Worm (Caenorhabditis elegans) whole organism, young adult: ENCODE measurements around the gene rmif-2.

Experiments used
- B0035.1 ChIP-seq: sonication (generic microtip); optimal IDR thresholded peaks from 2 replicates; lab custom pipeline; 2016; ENCODE audit warnings: missing genetic modification characterization, mild to moderate bottlenecking, missing compliant biosample characterization, missing genotype, missing genetic modification reagents
- F22D6.2 ChIP-seq: sonication (generic microtip); optimal IDR thresholded peaks from 2 replicates; lab custom pipeline; 2016; ENCODE audit warnings: mild to moderate bottlenecking, missing genetic modification characterization, missing compliant biosample characterization
- F23B12.7 ChIP-seq: sonication (generic microtip); optimal IDR thresholded peaks from 2 replicates; lab custom pipeline; 2017; ENCODE audit warnings: missing genetic modification characterization, mild to moderate bottlenecking, missing compliant biosample characterization, antibody characterized with exemption, moderate library complexity; ENCODE audit not compliant: insufficient read depth
- F33H1.4 ChIP-seq: fragments of 200-800 bp; sonication (Bioruptor generic); IDR thresholded peaks from 2 replicates; pipeline ENCODE4 v1.3.6; 2022; ENCODE audit warnings: missing genetic modification reagents, missing genetic modification characterization, missing compliant biosample characterization
- F52B5.7 ChIP-seq: sonication (generic microtip); optimal IDR thresholded peaks from 2 replicates; lab custom pipeline; 2016; ENCODE audit warnings: mild to moderate bottlenecking, missing genetic modification characterization, missing compliant biosample characterization
- F55B11.4 ChIP-seq: sonication (generic microtip); optimal IDR thresholded peaks from 2 replicates; lab custom pipeline; 2016; ENCODE audit warnings: missing compliant biosample characterization, missing genetic modification characterization, borderline replicate concordance; ENCODE audit not compliant: insufficient read depth
- F57A8.1 ChIP-seq: fragments of 200-800 bp; sonication (Bioruptor generic); optimal IDR thresholded peaks from 2 replicates; lab custom pipeline; 2018; ENCODE audit warnings: mild to moderate bottlenecking, missing genetic modification characterization, moderate library complexity, missing compliant biosample characterization
- Y53F4B.3 ChIP-seq: fragments of 200-800 bp; sonication (Bioruptor generic); IDR thresholded peaks from 2 replicates; pipeline ENCODE4 v1.3.6; 2022; ENCODE audit warnings: missing genetic modification reagents, missing genetic modification characterization, missing compliant biosample characterization
- Y53G8AR.9 ChIP-seq: fragments of 200-800 bp; sonication (Bioruptor generic); conservative IDR thresholded peaks from 2 replicates; pipeline ENCODE4 v1.3.6; 2022; ENCODE audit warnings: missing genetic modification reagents, missing genetic modification characterization, missing compliant biosample characterization
- Y95B8A.8 ChIP-seq: fragments of 200-800 bp; sonication (Bioruptor generic); IDR thresholded peaks from 2 replicates; pipeline ENCODE4 v1.3.6; 2022; ENCODE audit warnings: missing genetic modification reagents, missing genetic modification characterization, missing compliant biosample characterization
- ZK185.1 ChIP-seq: sonication (generic microtip); optimal IDR thresholded peaks from 2 replicates; lab custom pipeline; 2016; ENCODE audit warnings: mild to moderate bottlenecking, missing genetic modification characterization, missing compliant biosample characterization; ENCODE audit not compliant: poor library complexity, severe bottlenecking
- attf-3 ChIP-seq: fragments of 200-800 bp; sonication (Bioruptor generic); conservative IDR thresholded peaks from 2 replicates; pipeline ENCODE4 v1.3.6; 2022; ENCODE audit warnings: missing genetic modification reagents, missing genetic modification characterization, missing compliant biosample characterization
- attf-5 ChIP-seq: fragments of 200-800 bp; sonication (Bioruptor generic); optimal IDR thresholded peaks from 2 replicates; lab custom pipeline; 2018; ENCODE audit warnings: mild to moderate bottlenecking, missing genetic modification characterization, missing compliant biosample characterization
- bed-2 ChIP-seq: fragments of 200-800 bp; sonication (Bioruptor generic); IDR thresholded peaks from 2 replicates; pipeline ENCODE4 v1.3.6; 2022; ENCODE audit warnings: missing genetic modification reagents, missing genetic modification characterization, missing compliant biosample characterization
- ceh-58 ChIP-seq: fragments of 200-800 bp; sonication (Bioruptor generic); IDR thresholded peaks from 2 replicates; pipeline ENCODE4 v1.3.6; 2022; ENCODE audit warnings: missing genetic modification characterization, missing compliant biosample characterization
- dox-1 ChIP-seq: fragments of 200-800 bp; sonication (Bioruptor generic); IDR thresholded peaks from 2 replicates; pipeline ENCODE4 v1.3.6; 2022; ENCODE audit warnings: missing genetic modification reagents, missing genetic modification characterization, missing compliant biosample characterization
- dpff-1 ChIP-seq: sonication (generic microtip); optimal IDR thresholded peaks from 2 replicates; lab custom pipeline; 2017; ENCODE audit warnings: mild to moderate bottlenecking, missing genetic modification characterization, missing compliant biosample characterization
- hmg-1.2 ChIP-seq: fragments of 200-800 bp; sonication (Bioruptor generic); IDR thresholded peaks from 2 replicates; pipeline ENCODE4 v1.3.6; 2022; ENCODE audit warnings: missing genetic modification reagents, missing genetic modification characterization, missing compliant biosample characterization
- hmg-20 ChIP-seq: fragments of 200-800 bp; sonication (Bioruptor generic); IDR thresholded peaks from 2 replicates; pipeline ENCODE4 v1.3.6; 2022; ENCODE audit warnings: missing genetic modification reagents, missing genetic modification characterization, missing compliant biosample characterization
- lin-54 ChIP-seq: fragments of 200-800 bp; sonication (Bioruptor generic); optimal IDR thresholded peaks from 2 replicates; lab custom pipeline; 2018; ENCODE audit warnings: mild to moderate bottlenecking, missing genetic modification characterization, missing compliant biosample characterization
- lir-1 ChIP-seq: fragments of 200-800 bp; sonication (Bioruptor generic); conservative IDR thresholded peaks from 2 replicates; pipeline ENCODE4 v1.3.6; 2022; ENCODE audit warnings: missing genetic modification reagents, missing genetic modification characterization, missing compliant biosample characterization
- lsl-1 ChIP-seq: fragments of 200-800 bp; sonication (Bioruptor generic); optimal IDR thresholded peaks from 2 replicates; lab custom pipeline; 2018; ENCODE audit warnings: mild to moderate bottlenecking, missing genetic modification characterization, moderate library complexity, missing compliant biosample characterization
- lsy-27 ChIP-seq: sonication (generic microtip); optimal IDR thresholded peaks from 2 replicates; lab custom pipeline; 2017; ENCODE audit warnings: missing genetic modification characterization, mild to moderate bottlenecking, missing compliant biosample characterization, antibody characterized with exemption, missing genotype, borderline replicate concordance; ENCODE audit not compliant: insufficient read depth
- madf-6 ChIP-seq: fragments of 200-800 bp; sonication (Bioruptor generic); IDR thresholded peaks from 2 replicates; pipeline ENCODE4 v1.3.6; 2022; ENCODE audit warnings: missing genetic modification reagents, missing genetic modification characterization, missing compliant biosample characterization
- mcd-1 ChIP-seq: fragments of 200-800 bp; sonication (Bioruptor generic); IDR thresholded peaks from 2 replicates; pipeline ENCODE4 v1.3.6; 2022; ENCODE audit warnings: missing genetic modification reagents, missing genetic modification characterization, missing compliant biosample characterization
- mxl-1 ChIP-seq: sonication (generic microtip); optimal IDR thresholded peaks from 2 replicates; lab custom pipeline; 2016; ENCODE audit warnings: missing genetic modification characterization, missing compliant biosample characterization
- nfya-1 ChIP-seq: sonication (generic microtip); optimal IDR thresholded peaks from 2 replicates; lab custom pipeline; 2017; ENCODE audit warnings: antibody characterized with exemption, missing compliant biosample characterization, missing genetic modification characterization, borderline replicate concordance; ENCODE audit not compliant: insufficient read depth
- nhr-27 ChIP-seq: fragments of 200-800 bp; sonication (Bioruptor generic); optimal IDR thresholded peaks from 2 replicates; lab custom pipeline; 2018; ENCODE audit warnings: mild to moderate bottlenecking, missing genetic modification characterization, moderate library complexity, missing compliant biosample characterization
- rcor-1 ChIP-seq: fragments of 200-800 bp; sonication (Bioruptor generic); IDR thresholded peaks from 2 replicates; pipeline ENCODE4 v1.3.6; 2022; ENCODE audit warnings: missing genetic modification reagents, missing genetic modification characterization, missing compliant biosample characterization
- sdz-38 ChIP-seq: sonication (generic microtip); optimal IDR thresholded peaks from 2 replicates; lab custom pipeline; 2016; ENCODE audit warnings: missing genotype, missing genetic modification characterization, missing compliant biosample characterization
- sea-2 ChIP-seq: fragments of 200-800 bp; sonication (Bioruptor generic); IDR thresholded peaks from 2 replicates; pipeline ENCODE4 v1.3.6; 2022; ENCODE audit warnings: missing genetic modification characterization, missing compliant biosample characterization
- snpc-4 ChIP-seq, 5 experiments: fragments of 150-350 bp in 1 of 5; sonication (generic microtip) in 4 of 5; optimal IDR thresholded peaks; 2 replicates each; lab custom pipeline; 2014 to 2018; ENCODE audit warnings: missing genetic modification characterization in 5 of 5, missing biosample characterization in 3 of 5, antibody characterized with exemption in 2 of 5, mild to moderate bottlenecking in 2 of 5, missing compliant biosample characterization in 2 of 5, missing genotype in 2 of 5, moderate library complexity in 2 of 5, missing genetic modification reagents in 1 of 5
- somi-1 ChIP-seq: fragments of 200-800 bp; sonication (Bioruptor generic); optimal IDR thresholded peaks from 2 replicates; lab custom pipeline; 2018; ENCODE audit warnings: mild to moderate bottlenecking, missing genetic modification characterization, missing compliant biosample characterization
- tbp1 ChIP-seq: fragments of 200-800 bp; sonication (Bioruptor generic); optimal IDR thresholded peaks from 2 replicates; lab custom pipeline; 2018; ENCODE audit warnings: mild to moderate bottlenecking, missing genetic modification characterization, missing compliant biosample characterization
- ztf-25 ChIP-seq: fragments of 200-800 bp; sonication (Bioruptor generic); IDR thresholded peaks from 2 replicates; pipeline ENCODE4 v1.3.6; 2022; ENCODE audit warnings: missing genetic modification reagents, missing genetic modification characterization, missing compliant biosample characterization

rmif-2 gene

DNA sequence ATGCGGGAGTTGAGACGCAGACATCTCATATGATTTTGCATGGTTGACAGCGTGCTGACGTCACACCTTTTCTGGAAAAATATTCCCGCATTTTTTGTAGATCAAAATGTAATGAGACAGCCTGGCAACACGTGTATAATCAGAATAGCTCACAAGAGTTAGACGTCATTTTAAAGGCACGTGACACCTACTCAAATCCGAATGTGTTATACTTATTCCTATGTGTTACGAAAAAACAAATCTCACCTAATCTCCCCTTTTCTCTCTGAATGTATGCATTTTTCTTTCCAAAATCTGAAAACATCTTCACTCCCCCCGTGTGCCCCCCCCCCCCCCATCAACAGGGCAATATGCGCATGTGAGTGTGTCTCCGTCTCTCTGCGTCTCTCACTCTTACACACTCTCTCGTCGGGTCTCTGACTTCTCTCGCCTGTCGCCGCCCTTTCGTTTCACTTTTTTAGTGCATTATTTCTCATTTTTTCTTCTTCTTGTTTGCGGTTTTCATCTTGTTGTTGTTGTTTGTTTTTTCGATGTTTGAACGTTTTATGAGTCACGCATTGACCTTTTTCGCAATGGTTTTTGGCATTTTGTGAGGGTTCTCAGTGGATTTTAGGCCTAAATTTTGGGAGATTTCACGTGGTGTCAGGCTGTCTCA lies 14.0 kb upstream of the rmif-2 start (continued):
- TF ChIP-seq rcor-1 (no peak), somi-1 (GFP tag; lab: Kevin White, UChicago) (no peak), ztf-25 (GFP tag; lab: Robert Waterston, UW) (no peak), F52B5.7 (tag; lab: Kevin White, UChicago) (no peak), F23B12.7 (tag; lab: Kevin White, UChicago) (no peak), hmg-1.2 (GFP tag; lab: Robert Waterston, UW) (peak; percentile 98), ceh-58 (GFP tag; lab: Robert Waterston, UW) (no peak), B0035.1 (tag; lab: Kevin White, UChicago) (no peak), madf-6 (GFP tag; lab: Robert Waterston, UW) (no peak), bed-2 (GFP tag; lab: Robert Waterston, UW) (no peak), mxl-1 (tag; lab: Kevin White, UChicago) (no peak), Y53F4B.3 (GFP tag; lab: Robert Waterston, UW) (no peak), lin-54 (GFP tag; lab: Kevin White, UChicago) (peak; percentile 15), Y53G8AR.9 (GFP tag; lab: Robert Waterston, UW) (no peak), mcd-1 (GFP tag; lab: Robert Waterston, UW) (peak; percentile 50; the same call in 1 of the 2 replicates), sea-2 (GFP tag; lab: Robert Waterston, UW) (no peak), snpc-4 (GFP tag; optimal IDR thresholded peaks at IDR 0.05; lab: Kevin White, UChicago) (no peak), snpc-4 (tag; optimal IDR thresholded peaks at IDR 0.05; lab: Kevin White, UChicago) (no peak), sdz-38 (tag; lab: Kevin White, UChicago) (no peak), lir-1 (no peak), Y95B8A.8 (GFP tag; lab: Robert Waterston, UW) (no peak), F33H1.4 (no peak), F22D6.2 (tag; lab: Kevin White, UChicago) (no peak), attf-5 (GFP tag; lab: Kevin White, UChicago) (peak; percentile 66)

- TF ChIP-seq F52B5.7 (tag; lab: Kevin White, UChicago) (no peak), Y53F4B.3 (GFP tag; lab: Robert Waterston, UW) (no peak), lir-1 (no peak), tbp1 (GFP tag; lab: Kevin White, UChicago) (no peak), dpff-1 (no peak), F55B11.4 (tag; lab: Kevin White, UChicago) (no peak), Y95B8A.8 (GFP tag; lab: Robert Waterston, UW) (no peak)
Observed at ce11 chrIV:1170408-1170807, 12.0 kb upstream of the rmif-2 start, which contains the start of gene cec-2. TSS of gene cec-2 (plus strand) at chrIV:1170708.

DNA sequence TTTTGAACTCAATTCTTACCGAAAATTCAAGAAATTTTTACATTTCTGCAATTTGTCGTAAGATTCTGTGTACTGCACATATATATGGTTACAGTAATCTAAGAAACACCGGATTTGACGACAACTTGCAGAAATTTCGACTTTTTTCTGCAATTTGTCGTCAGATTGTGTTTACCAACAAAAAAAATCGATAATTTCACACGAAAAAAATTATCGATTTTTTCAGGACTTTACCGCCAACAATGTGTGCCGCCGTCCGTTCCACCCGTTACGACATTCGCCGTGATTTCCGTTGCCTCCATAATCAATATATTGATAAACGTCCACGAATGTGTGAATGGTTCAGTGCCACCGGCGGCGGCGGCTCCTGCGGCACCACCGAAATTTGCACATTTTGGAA lies 8.0 kb upstream of the rmif-2 start:
- TF ChIP-seq lsl-1, result peak; percentile 45
- no peak for TF ChIP-seq madf-6 (GFP tag; lab: Robert Waterston, UW)
- TF ChIP-seq, all 124 proteins: peak for 1

DNA sequence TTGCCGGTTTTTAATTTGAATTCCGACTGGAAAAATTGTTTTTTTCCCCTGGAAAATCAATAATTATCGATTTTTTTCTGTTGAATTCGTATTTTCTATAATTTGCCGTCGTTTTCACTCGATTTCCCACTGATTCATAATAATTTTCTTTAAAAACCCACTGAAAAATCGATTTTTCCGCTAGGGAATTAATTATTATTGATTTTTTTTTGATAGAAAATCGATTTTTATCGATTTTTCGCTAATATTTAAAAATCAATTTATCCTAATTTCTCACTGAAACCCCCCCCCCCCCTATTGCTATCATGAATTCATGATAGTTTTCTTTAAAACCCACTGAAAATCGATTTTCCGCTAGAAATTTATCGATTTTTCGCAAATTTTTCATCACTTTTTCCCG lies 5.8 kb upstream of the rmif-2 start:
- TF ChIP-seq lin-54 (GFP tag; lab: Kevin White, UChicago) (no peak), attf-3 (GFP tag; lab: Robert Waterston, UW) (no peak), hmg-20 (no peak), dox-1 (GFP tag; lab: Robert Waterston, UW) (no peak), rcor-1 (no peak), F57A8.1 (no peak), nhr-27 (no peak), ZK185.1 (no peak), lsy-27 (no peak), nfya-1 (no peak)
